Worm (Caenorhabditis elegans) whole organism, L1 larva: ENCODE data around the gene col-107.

Experiments used
- C04F5.9 ChIP-seq: sonication (generic microtip); optimal IDR thresholded peaks from 2 replicates; lab custom pipeline; 2016; ENCODE audit warnings: missing genetic modification characterization, missing compliant biosample characterization
- C16A3.4 ChIP-seq: fragments of 150-350 bp; optimal IDR thresholded peaks from 2 replicates; lab custom pipeline; 2014; ENCODE audit warnings: missing biosample characterization, missing genetic modification characterization
- F16B12.6 ChIP-seq: fragments of 150-350 bp; optimal IDR thresholded peaks from 2 replicates; lab custom pipeline; 2014; ENCODE audit warnings: missing biosample characterization, missing genetic modification characterization
- Y116A8C.19 ChIP-seq: sonication (generic microtip); optimal IDR thresholded peaks from 2 replicates; lab custom pipeline; 2016; ENCODE audit warnings: missing compliant biosample characterization, missing genetic modification characterization, borderline replicate concordance
- alr-1 ChIP-seq: fragments of 200-800 bp; sonication (Bioruptor generic); optimal IDR thresholded peaks from 2 replicates; lab custom pipeline; 2018; ENCODE audit warnings: borderline replicate concordance, mild to moderate bottlenecking, missing genetic modification characterization, missing compliant biosample characterization
- ama-1 ChIP-seq: fragments of 150-350 bp; optimal IDR thresholded peaks from 2 replicates; lab custom pipeline; 2014
- blmp-1 ChIP-seq: fragments of 150-350 bp; optimal IDR thresholded peaks from 2 replicates; lab custom pipeline; 2014; ENCODE audit warnings: missing biosample characterization, missing genetic modification characterization
- ceh-63 ChIP-seq: fragments of 200-800 bp; sonication (Bioruptor generic); optimal IDR thresholded peaks from 2 replicates; lab custom pipeline; 2018; ENCODE audit warnings: mild to moderate bottlenecking, missing genetic modification characterization, missing compliant biosample characterization
- ceh-8 ChIP-seq: fragments of 200-800 bp; sonication (Bioruptor generic); optimal IDR thresholded peaks from 2 replicates; lab custom pipeline; 2018; ENCODE audit warnings: mild to moderate bottlenecking, missing genetic modification characterization, moderate library complexity, missing compliant biosample characterization
- ceh-82 ChIP-seq, 3 experiments: fragments of 150-350 bp in 1 of 3; sonication (generic microtip) in 2 of 3; optimal IDR thresholded peaks; 2 replicates each; lab custom pipeline; 2014 to 2017; ENCODE audit warnings: missing biosample characterization in 3 of 3, missing genetic modification characterization in 3 of 3
- ceh-88 ChIP-seq: fragments of 200-800 bp; sonication (Bioruptor generic); IDR thresholded peaks from 2 replicates; pipeline ENCODE4 v1.3.6; 2022; ENCODE audit warnings: missing genetic modification characterization, missing compliant biosample characterization
- dpl-1 ChIP-seq, 3 experiments: fragments of 150-350 bp in 2 of 3; sonication (generic microtip) in 1 of 3; optimal IDR thresholded peaks; 2 replicates each; lab custom pipeline; 2014 to 2017; ENCODE audit warnings: missing biosample characterization in 3 of 3, missing genetic modification characterization in 3 of 3, missing genetic modification reagents in 3 of 3
- efl-1 ChIP-seq, 4 experiments: fragments of 150-350 bp; optimal IDR thresholded peaks in 3 of 4; peaks in 1 of 4; 1 replicate in 1 of 4; 2 replicates in 3 of 4; lab custom pipeline; 2014; ENCODE audit warnings: missing biosample characterization in 2 of 4, missing genetic modification characterization in 2 of 4, missing genetic modification reagents in 2 of 4
- efl-3 ChIP-seq: fragments of 200-800 bp; sonication (Bioruptor generic); optimal IDR thresholded peaks from 2 replicates; lab custom pipeline; 2018; ENCODE audit warnings: mild to moderate bottlenecking, missing genetic modification characterization, missing compliant biosample characterization
- elt-2 ChIP-seq: sonication (generic microtip); optimal IDR thresholded peaks from 2 replicates; lab custom pipeline; 2016; ENCODE audit warnings: missing genetic modification characterization, mild to moderate bottlenecking, inconsistent platforms, missing compliant biosample characterization, missing genetic modification reagents
- ets-5 ChIP-seq: fragments of 200-800 bp; sonication (Bioruptor generic); IDR thresholded peaks from 2 replicates; pipeline ENCODE4 v1.3.6; 2022; ENCODE audit warnings: missing genetic modification characterization, missing compliant biosample characterization
- fkh-4 ChIP-seq: sonication (generic microtip); optimal IDR thresholded peaks from 2 replicates; lab custom pipeline; 2016; ENCODE audit warnings: missing compliant biosample characterization, missing genetic modification characterization, borderline replicate concordance
- fkh-8 ChIP-seq: sonication (generic microtip); optimal IDR thresholded peaks from 2 replicates; lab custom pipeline; 2016; ENCODE audit warnings: mild to moderate bottlenecking, missing genetic modification characterization, missing compliant biosample characterization
- hpl-2 ChIP-seq: fragments of 150-350 bp; optimal IDR thresholded peaks from 2 replicates; lab custom pipeline; 2014; ENCODE audit warnings: missing biosample characterization, missing genetic modification reagents, missing genetic modification characterization
- isw-1 ChIP-seq: fragments of 200-800 bp; sonication (Bioruptor generic); IDR thresholded peaks from 2 replicates; pipeline ENCODE4 v1.3.6; 2022; ENCODE audit warnings: missing genetic modification characterization, missing compliant biosample characterization
- jun-1 ChIP-seq: fragments of 150-350 bp; optimal IDR thresholded peaks from 2 replicates; lab custom pipeline; 2014; ENCODE audit warnings: missing biosample characterization, missing genetic modification reagents, missing genetic modification characterization
- lin-13 ChIP-seq: fragments of 150-350 bp; optimal IDR thresholded peaks from 2 replicates; lab custom pipeline; 2014; ENCODE audit warnings: missing biosample characterization, missing genetic modification reagents, missing genetic modification characterization
- lin-35 ChIP-seq, 2 experiments: fragments of 150-350 bp; optimal IDR thresholded peaks; 2 replicates each; lab custom pipeline; 2014; ENCODE audit warnings: missing biosample characterization in 2 of 2, missing genetic modification characterization in 2 of 2, missing genetic modification reagents in 2 of 2
- lin-39 ChIP-seq: fragments of 150-350 bp; optimal IDR thresholded peaks from 2 replicates; lab custom pipeline; 2014; ENCODE audit warnings: missing biosample characterization, missing genetic modification reagents, missing genetic modification characterization
- mab-9 ChIP-seq: fragments of 200-800 bp; sonication (Bioruptor generic); IDR thresholded peaks from 2 replicates; pipeline ENCODE4 v1.3.6; 2022; ENCODE audit warnings: missing genetic modification reagents, missing genetic modification characterization, missing compliant biosample characterization
- mep-1 ChIP-seq: fragments of 150-350 bp; optimal IDR thresholded peaks from 2 replicates; lab custom pipeline; 2014; ENCODE audit warnings: missing biosample characterization, missing genetic modification characterization
- nhr-12 ChIP-seq: sonication (generic microtip); optimal IDR thresholded peaks from 2 replicates; lab custom pipeline; 2017; ENCODE audit warnings: missing biosample characterization, missing genetic modification characterization
- nhr-20 ChIP-seq: sonication (generic microtip); optimal IDR thresholded peaks from 2 replicates; lab custom pipeline; 2016; ENCODE audit warnings: mild to moderate bottlenecking, missing genetic modification characterization, missing compliant biosample characterization
- nhr-76 ChIP-seq: sonication (generic microtip); optimal IDR thresholded peaks from 2 replicates; lab custom pipeline; 2017; ENCODE audit warnings: missing biosample characterization, missing genetic modification characterization
- nhr-85 ChIP-seq: sonication (generic microtip); peaks from one replicate; lab custom pipeline; 2016; ENCODE audit warnings: missing genetic modification characterization, inconsistent platforms, missing compliant biosample characterization
- pag-3 ChIP-seq: sonication (generic microtip); optimal IDR thresholded peaks from 2 replicates; lab custom pipeline; 2017; ENCODE audit warnings: missing genetic modification characterization, mild to moderate bottlenecking, missing compliant biosample characterization, antibody characterized with exemption, borderline replicate concordance; ENCODE audit not compliant: insufficient read depth
- rnt-1 ChIP-seq: sonication (generic microtip); optimal IDR thresholded peaks from 2 replicates; lab custom pipeline; 2016; ENCODE audit warnings: mild to moderate bottlenecking, missing genetic modification characterization, moderate library complexity, missing compliant biosample characterization
- snpc-4 ChIP-seq: fragments of 150-350 bp; optimal IDR thresholded peaks from 2 replicates; lab custom pipeline; 2014; ENCODE audit warnings: missing biosample characterization, missing genetic modification characterization
- snu-23 ChIP-seq: sonication (generic microtip); optimal IDR thresholded peaks from 2 replicates; lab custom pipeline; 2016; ENCODE audit warnings: missing genetic modification characterization, missing compliant biosample characterization
- sptf-1 ChIP-seq: fragments of 150-350 bp; optimal IDR thresholded peaks from 2 replicates; lab custom pipeline; 2014; ENCODE audit warnings: missing biosample characterization, missing genetic modification characterization
- sup-37 ChIP-seq: fragments of 200-800 bp; sonication (Bioruptor generic); optimal IDR thresholded peaks from 2 replicates; lab custom pipeline; 2018; ENCODE audit warnings: mild to moderate bottlenecking, missing genetic modification characterization, missing compliant biosample characterization
- unc-30 ChIP-seq: sonication (generic microtip); optimal IDR thresholded peaks from 2 replicates; lab custom pipeline; 2017; ENCODE audit warnings: missing biosample characterization, missing genetic modification characterization
- unc-98 ChIP-seq: fragments of 200-800 bp; sonication (Bioruptor generic); IDR thresholded peaks from 2 replicates; pipeline ENCODE4 v1.3.6; 2022; ENCODE audit warnings: missing genetic modification characterization, missing compliant biosample characterization
- zag-1 ChIP-seq: fragments of 150-350 bp; optimal IDR thresholded peaks from 2 replicates; lab custom pipeline; 2014; ENCODE audit warnings: missing biosample characterization, missing genetic modification characterization
- ztf-11 ChIP-seq, 2 experiments: sonication (generic microtip); optimal IDR thresholded peaks; 2 replicates each; lab custom pipeline; 2016 to 2017; ENCODE audit warnings: missing genetic modification characterization in 2 of 2, missing biosample characterization in 1 of 2, missing compliant biosample characterization in 1 of 2
- ztf-4 ChIP-seq: fragments of 150-350 bp; optimal IDR thresholded peaks from 2 replicates; lab custom pipeline; 2014; ENCODE audit warnings: missing biosample characterization, missing genetic modification characterization

col-107 gene

ce11 chrIV:1516527-1516926 lies 32.0 kb upstream of the col-107 start, which contains the start of gene clec-172:
Gene clec-172, minus strand, starts transcription at chrIV:1516627.
- TF ChIP-seq unc-30 (no peak), ets-5 (GFP tag; lab: Robert Waterston, UW) (no peak), mab-9 (GFP tag; lab: Robert Waterston, UW) (no peak), F16B12.6 (tag; lab: Kevin White, UChicago) (no peak), hpl-2 (GFP tag; lab: Kevin White, UChicago) (no peak)

ce11 chrIV:1521224-1521623 lies 27.3 kb upstream of the col-107 start, which contains the start of gene K03H6.4:
Gene K03H6.4, minus strand, starts transcription at chrIV:1521324.
- TF ChIP-seq fkh-4 (tag; lab: Kevin White, UChicago) (no peak), ceh-8 (GFP tag; lab: Kevin White, UChicago) (peak; percentile 39)
- TF ChIP-seq, all 84 proteins: peak for 1

ce11 chrIV:1522358-1522757 lies 26.2 kb upstream of the col-107 start:
- TF ChIP-seq efl-1 (optimal IDR thresholded peaks at IDR 0.05; lab: Kevin White, UChicago) = no peak
- peak in 1 of 2 experiments; percentile 87 for TF ChIP-seq efl-1 (GFP tag; optimal IDR thresholded peaks at IDR 0.05 in 1 of 2; lab: Kevin White, UChicago)
- no peak for TF ChIP-seq lin-13
- TF ChIP-seq ceh-8 (GFP tag; lab: Kevin White, UChicago) = peak; percentile 71

- no peak for TF ChIP-seq ceh-88 (GFP tag; lab: Robert Waterston, UW)
- no peak for TF ChIP-seq nhr-85 (tag; lab: Kevin White, UChicago)
- no peak for TF ChIP-seq lin-13
- no peak for TF ChIP-seq zag-1 (tag; lab: Kevin White, UChicago)
- TF ChIP-seq mep-1 (tag; lab: Kevin White, UChicago) = no peak
These were observed 25.1 kb upstream of the col-107 start, which contains the start of gene K03H6.1 for ce11 chrIV:1523418-1523817. Gene K03H6.1, plus strand, starts transcription at chrIV:1523718.

DNA sequence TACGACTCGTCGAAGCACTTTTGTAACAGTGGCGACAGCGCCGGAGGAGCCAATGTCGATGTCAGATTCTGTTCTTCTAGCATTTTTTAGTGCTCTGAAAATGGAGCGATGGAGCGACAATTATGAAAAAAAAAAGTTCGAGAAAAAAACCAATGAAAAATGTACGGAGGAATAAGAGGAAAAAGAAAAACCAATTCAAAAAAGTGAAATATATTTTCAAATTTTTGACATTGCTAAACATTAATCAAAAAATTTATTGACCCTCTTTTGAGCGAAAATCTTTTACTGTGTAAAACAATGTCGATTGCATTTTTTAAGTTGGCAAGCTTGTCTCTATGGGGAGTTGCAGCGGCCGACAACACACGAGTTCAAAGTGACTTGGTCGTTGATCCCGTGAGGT lies 12.2 kb upstream of the col-107 start, which contains the start of gene K03H6.5:
K03H6.5 (minus strand) TSS at position 101 of the 400 bp plus-strand sequence.
- TF ChIP-seq jun-1 (tag; lab: Kevin White, UChicago) (no peak), lin-39 (tag; lab: Kevin White, UChicago) (no peak), unc-98 (no peak), nhr-76 (tag; lab: Kevin White, UChicago) (no peak), C16A3.4 (no peak), efl-3 (no peak), sptf-1 (tag; lab: Kevin White, UChicago) (no peak), fkh-8 (no peak), nhr-12 (tag; lab: Kevin White, UChicago) (no peak), Y116A8C.19 (tag; lab: Kevin White, UChicago) (no peak), ztf-11 (tag; optimal IDR thresholded peaks at IDR 0.05; lab: Kevin White, UChicago) (no peak), ceh-63 (GFP tag; lab: Kevin White, UChicago) (no peak), ets-5 (GFP tag; lab: Robert Waterston, UW) (no peak), dpl-1 (GFP tag; optimal IDR thresholded peaks at IDR 0.05; lab: Kevin White, UChicago) (no peak)

DNA sequence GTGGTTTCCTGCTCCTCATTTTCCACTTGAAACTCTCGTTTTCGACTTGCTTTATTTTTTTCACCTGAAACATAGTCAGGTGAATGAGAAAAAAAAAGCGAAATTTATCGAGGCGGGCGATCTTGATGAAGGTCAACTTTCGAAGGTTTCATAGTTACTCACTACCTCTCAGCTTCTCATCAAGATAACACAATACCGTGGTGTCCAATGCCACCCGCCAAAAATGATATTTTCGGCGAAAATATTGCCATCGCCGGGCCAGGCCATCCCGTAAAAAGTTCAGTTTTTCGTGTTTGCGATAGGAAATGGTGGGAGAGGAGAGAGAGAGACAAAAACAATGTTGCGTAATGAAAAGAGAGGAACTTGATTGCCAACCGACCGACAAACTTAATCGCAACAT lies 1.4 kb upstream of the col-107 start:
- no peak for TF ChIP-seq snu-23 (GFP tag; lab: Kevin White, UChicago)
- no peak for TF ChIP-seq lin-35 (GFP tag; optimal IDR thresholded peaks at IDR 0.05; lab: Kevin White, UChicago)
- no peak for TF ChIP-seq elt-2 (tag; lab: Kevin White, UChicago)
- TF ChIP-seq sup-37 (GFP tag; lab: Kevin White, UChicago) = no peak
- no peak for TF ChIP-seq sptf-1 (tag; lab: Kevin White, UChicago)
- no peak for TF ChIP-seq unc-30
- no peak for TF ChIP-seq alr-1 (tag; lab: Kevin White, UChicago)
- TF ChIP-seq mep-1 (tag; lab: Kevin White, UChicago) = no peak
- TF ChIP-seq rnt-1 = peak; percentile 13
- no peak for TF ChIP-seq isw-1 (GFP tag; lab: Robert Waterston, UW)
- no peak for TF ChIP-seq pag-3 (tag; lab: Kevin White, UChicago)
- TF ChIP-seq ama-1 (lab: Kevin White, UChicago) = no peak
- no peak for TF ChIP-seq snpc-4 (tag; lab: Kevin White, UChicago)
- TF ChIP-seq C04F5.9 (tag; lab: Kevin White, UChicago) = no peak
- no peak for TF ChIP-seq ceh-63 (GFP tag; lab: Kevin White, UChicago)
- no peak for TF ChIP-seq ztf-4 (tag; lab: Kevin White, UChicago)
- no peak for TF ChIP-seq C16A3.4
- TF ChIP-seq nhr-20 (tag; lab: Kevin White, UChicago) = no peak
- no peak for TF ChIP-seq efl-1 (optimal IDR thresholded peaks at IDR 0.05; lab: Kevin White, UChicago)
- peak in 1 of 2 experiments; percentile 85 for TF ChIP-seq efl-1 (GFP tag; optimal IDR thresholded peaks at IDR 0.05 in 1 of 2; lab: Kevin White, UChicago)
- peak; percentile 80 for TF ChIP-seq blmp-1 (tag; lab: Kevin White, UChicago)
- TF ChIP-seq nhr-85 (tag; lab: Kevin White, UChicago) = peak; percentile 73
- no peak for TF ChIP-seq ceh-82 (tag; optimal IDR thresholded peaks at IDR 0.05; lab: Kevin White, UChicago)
